Worm (Caenorhabditis elegans) whole organism, early embryonic: ENCODE data around the gene srh-137.

Source experiments
- B0310.2 ChIP-seq: sonication (generic microtip); optimal IDR thresholded peaks from 2 replicates; lab custom pipeline; 2016; ENCODE audit warnings: mild to moderate bottlenecking, missing genetic modification characterization, missing compliant biosample characterization
- F13C5.2 ChIP-seq: sonication (generic microtip); optimal IDR thresholded peaks from 2 replicates; lab custom pipeline; 2017; ENCODE audit warnings: mild to moderate bottlenecking, missing genetic modification characterization, inconsistent platforms, missing compliant biosample characterization
- aly-1 ChIP-seq: sonication (generic microtip); optimal IDR thresholded peaks from 2 replicates; lab custom pipeline; 2016; ENCODE audit warnings: missing genetic modification characterization, missing compliant biosample characterization
- ama-1 ChIP-seq: fragments of 150-350 bp; optimal IDR thresholded peaks from 2 replicates; lab custom pipeline; 2014
- ceh-13 ChIP-seq: fragments of 200-800 bp; sonication (Bioruptor generic); optimal IDR thresholded peaks from 2 replicates; lab custom pipeline; 2018; ENCODE audit warnings: mild to moderate bottlenecking, missing genetic modification characterization, missing compliant biosample characterization
- ceh-36 ChIP-seq: sonication (generic microtip); optimal IDR thresholded peaks from 2 replicates; lab custom pipeline; 2016; ENCODE audit warnings: missing genetic modification characterization, inconsistent platforms, missing compliant biosample characterization
- ets-7 ChIP-seq: sonication (generic microtip); optimal IDR thresholded peaks from 2 replicates; lab custom pipeline; 2016; ENCODE audit warnings: missing genotype, missing genetic modification characterization, missing compliant biosample characterization
- flt-1 ChIP-seq: fragments of 200-800 bp; sonication (Bioruptor generic); IDR thresholded peaks from 2 replicates; pipeline ENCODE4 v1.3.6; 2022; ENCODE audit warnings: missing genetic modification characterization, missing compliant biosample characterization
- hmbx-1 ChIP-seq: sonication (generic microtip); optimal IDR thresholded peaks from 2 replicates; lab custom pipeline; 2016; ENCODE audit warnings: mild to moderate bottlenecking, missing genetic modification characterization, missing compliant biosample characterization
- hmg-4 ChIP-seq: fragments of 200-800 bp; sonication (Bioruptor generic); optimal IDR thresholded peaks from 2 replicates; lab custom pipeline; 2018; ENCODE audit warnings: mild to moderate bottlenecking, missing genetic modification characterization, missing compliant biosample characterization
- hnd-1 ChIP-seq: sonication (generic microtip); optimal IDR thresholded peaks from 2 replicates; lab custom pipeline; 2016; ENCODE audit warnings: missing genetic modification characterization, missing compliant biosample characterization
- pes-1 ChIP-seq: fragments of 200-800 bp; sonication (Bioruptor generic); IDR thresholded peaks from 2 replicates; pipeline ENCODE4 v1.3.6; 2022; ENCODE audit warnings: missing genetic modification reagents, missing genetic modification characterization, missing compliant biosample characterization
- scrt-1 ChIP-seq: fragments of 200-800 bp; sonication (Bioruptor generic); IDR thresholded peaks from 2 replicates; pipeline ENCODE4 v1.3.6; 2022; ENCODE audit warnings: missing genetic modification characterization, missing compliant biosample characterization
- sea-1 ChIP-seq: fragments of 200-800 bp; sonication (Bioruptor generic); conservative IDR thresholded peaks from 2 replicates; pipeline ENCODE4 v1.3.6; 2022; ENCODE audit warnings: missing genetic modification characterization, missing compliant biosample characterization
- tbx-11 ChIP-seq: fragments of 200-800 bp; sonication (Bioruptor generic); IDR thresholded peaks from 2 replicates; pipeline ENCODE4 v1.3.6; 2022; ENCODE audit warnings: missing genetic modification characterization, missing compliant biosample characterization
- tbx-37 ChIP-seq: fragments of 200-800 bp; sonication (Bioruptor generic); conservative IDR thresholded peaks from 2 replicates; pipeline ENCODE4 v1.3.6; 2022; ENCODE audit warnings: missing genetic modification reagents, missing genetic modification characterization, missing compliant biosample characterization
- tra-4 ChIP-seq: sonication (generic microtip); optimal IDR thresholded peaks from 2 replicates; lab custom pipeline; 2017; ENCODE audit warnings: missing genetic modification characterization, missing compliant biosample characterization

srh-137 gene

ce11 chrV:16695499-16695898, 21.0 kb downstream of the srh-137 start:
- TF ChIP-seq hmbx-1, result no peak
- TF ChIP-seq hmg-4 (GFP tag; lab: Kevin White, UChicago), result no peak
- TF ChIP-seq scrt-1 (GFP tag; lab: Robert Waterston, UW), result no peak
- no peak for TF ChIP-seq sea-1 (GFP tag; lab: Robert Waterston, UW)
- TF ChIP-seq ama-1 (lab: Kevin White, UChicago), result no peak
- TF ChIP-seq ceh-36 (tag; lab: Kevin White, UChicago), result no peak
- TF ChIP-seq B0310.2 (tag; lab: Kevin White, UChicago), result no peak
- no peak for TF ChIP-seq F13C5.2 (tag; lab: Kevin White, UChicago)
- no peak for TF ChIP-seq tbx-37 (GFP tag; lab: Robert Waterston, UW)
- TF ChIP-seq ets-7 (tag; lab: Kevin White, UChicago), result no peak
- no peak for TF ChIP-seq aly-1 (tag; lab: Kevin White, UChicago)
- no peak for TF ChIP-seq tbx-11 (GFP tag; lab: Robert Waterston, UW)
- no peak for TF ChIP-seq ceh-13 (GFP tag; lab: Kevin White, UChicago)
- TF ChIP-seq flt-1 (GFP tag; lab: Robert Waterston, UW), result no peak
- no peak for TF ChIP-seq hnd-1 (tag; lab: Kevin White, UChicago)
- no peak for TF ChIP-seq pes-1 (GFP tag; lab: Robert Waterston, UW)
- TF ChIP-seq tra-4 (tag; lab: Kevin White, UChicago), result no peak

- TF ChIP-seq ets-7 (tag; lab: Kevin White, UChicago) (no peak), tbx-11 (GFP tag; lab: Robert Waterston, UW) (no peak), hmg-4 (GFP tag; lab: Kevin White, UChicago) (no peak), F13C5.2 (tag; lab: Kevin White, UChicago) (no peak), hmbx-1 (no peak), scrt-1 (GFP tag; lab: Robert Waterston, UW) (no peak), aly-1 (tag; lab: Kevin White, UChicago) (no peak), sea-1 (GFP tag; lab: Robert Waterston, UW) (no peak), ama-1 (lab: Kevin White, UChicago) (no peak), tra-4 (tag; lab: Kevin White, UChicago) (no peak), flt-1 (GFP tag; lab: Robert Waterston, UW) (no peak), tbx-37 (GFP tag; lab: Robert Waterston, UW) (no peak), ceh-13 (GFP tag; lab: Kevin White, UChicago) (no peak), hnd-1 (tag; lab: Kevin White, UChicago) (no peak), pes-1 (GFP tag; lab: Robert Waterston, UW) (no peak), ceh-36 (tag; lab: Kevin White, UChicago) (no peak), B0310.2 (tag; lab: Kevin White, UChicago) (no peak)
These were observed 21.9 kb downstream of the srh-137 start, which contains the start of gene srz-101 for ce11 chrV:16694538-16694937. Gene srz-101 (plus strand): TSS chrV:16694838.

- TF ChIP-seq scrt-1 (GFP tag; lab: Robert Waterston, UW), result no peak
- no peak for TF ChIP-seq ets-7 (tag; lab: Kevin White, UChicago)
- TF ChIP-seq ceh-13 (GFP tag; lab: Kevin White, UChicago), result no peak
These were observed 22.7 kb downstream of the srh-137 start, which contains the start of gene srw-42 for ce11 chrV:16693732-16694131. Gene srw-42 (minus strand): TSS chrV:16693832.

- TF ChIP-seq ets-7 (tag; lab: Kevin White, UChicago), result no peak
- TF ChIP-seq hmg-4 (GFP tag; lab: Kevin White, UChicago), result no peak
- TF ChIP-seq hmbx-1, result no peak
- TF ChIP-seq scrt-1 (GFP tag; lab: Robert Waterston, UW), result no peak
- TF ChIP-seq ama-1 (lab: Kevin White, UChicago), result no peak
- TF ChIP-seq flt-1 (GFP tag; lab: Robert Waterston, UW), result no peak
- no peak for TF ChIP-seq aly-1 (tag; lab: Kevin White, UChicago)
- no peak for TF ChIP-seq B0310.2 (tag; lab: Kevin White, UChicago)
- no peak for TF ChIP-seq F13C5.2 (tag; lab: Kevin White, UChicago)
- TF ChIP-seq pes-1 (GFP tag; lab: Robert Waterston, UW), result no peak
- no peak for TF ChIP-seq tra-4 (tag; lab: Kevin White, UChicago)
- TF ChIP-seq tbx-37 (GFP tag; lab: Robert Waterston, UW), result no peak
- TF ChIP-seq sea-1 (GFP tag; lab: Robert Waterston, UW), result no peak
- TF ChIP-seq ceh-13 (GFP tag; lab: Kevin White, UChicago), result no peak
- no peak for TF ChIP-seq hnd-1 (tag; lab: Kevin White, UChicago)
These were observed 23.5 kb downstream of the srh-137 start for ce11 chrV:16692988-16693387.

ce11 chrV:16687227-16687626, 29.2 kb downstream of the srh-137 start, which contains the start of gene srz-102:
Gene srz-102 (plus strand): TSS chrV:16687527.
- TF ChIP-seq sea-1 (GFP tag; lab: Robert Waterston, UW), result no peak
- TF ChIP-seq tbx-11 (GFP tag; lab: Robert Waterston, UW), result no peak
- TF ChIP-seq hmg-4 (GFP tag; lab: Kevin White, UChicago), result no peak
- TF ChIP-seq ceh-36 (tag; lab: Kevin White, UChicago), result no peak
- no peak for TF ChIP-seq hnd-1 (tag; lab: Kevin White, UChicago)
- TF ChIP-seq hmbx-1, result no peak
- TF ChIP-seq flt-1 (GFP tag; lab: Robert Waterston, UW), result no peak
- no peak for TF ChIP-seq ama-1 (lab: Kevin White, UChicago)
- no peak for TF ChIP-seq scrt-1 (GFP tag; lab: Robert Waterston, UW)
- no peak for TF ChIP-seq ets-7 (tag; lab: Kevin White, UChicago)
- TF ChIP-seq B0310.2 (tag; lab: Kevin White, UChicago), result no peak
- TF ChIP-seq tbx-37 (GFP tag; lab: Robert Waterston, UW), result no peak
- no peak for TF ChIP-seq F13C5.2 (tag; lab: Kevin White, UChicago)
- no peak for TF ChIP-seq aly-1 (tag; lab: Kevin White, UChicago)
- TF ChIP-seq tra-4 (tag; lab: Kevin White, UChicago), result no peak
- TF ChIP-seq ceh-13 (GFP tag; lab: Kevin White, UChicago), result no peak
- TF ChIP-seq pes-1 (GFP tag; lab: Robert Waterston, UW), result no peak

ce11 chrV:16685725-16686124, 30.7 kb downstream of the srh-137 start, which contains the start of gene srw-43:
Gene srw-43 (plus strand): TSS chrV:16686025.
- TF ChIP-seq hmg-4 (GFP tag; lab: Kevin White, UChicago), result no peak
- no peak for TF ChIP-seq hnd-1 (tag; lab: Kevin White, UChicago)
- no peak for TF ChIP-seq tbx-11 (GFP tag; lab: Robert Waterston, UW)
- no peak for TF ChIP-seq scrt-1 (GFP tag; lab: Robert Waterston, UW)
- TF ChIP-seq ceh-36 (tag; lab: Kevin White, UChicago), result no peak
- TF ChIP-seq sea-1 (GFP tag; lab: Robert Waterston, UW), result no peak
- no peak for TF ChIP-seq flt-1 (GFP tag; lab: Robert Waterston, UW)
- no peak for TF ChIP-seq tra-4 (tag; lab: Kevin White, UChicago)
- no peak for TF ChIP-seq F13C5.2 (tag; lab: Kevin White, UChicago)
- TF ChIP-seq ama-1 (lab: Kevin White, UChicago), result no peak
- no peak for TF ChIP-seq ceh-13 (GFP tag; lab: Kevin White, UChicago)
